2 fruit fly cellular contexts compared by ENCODE assay signal in genomic region chr3L:9424528-9424911, dm6.
A peak's percentile ranks its signal among the peaks of the same experiment; 100 is the strongest.
TF ChIP-seq lines count a peak whose summit lies in the region.

No protein-coding gene starts in this region.

TF ChIP-seq in whole organism, embryonic, 481 proteins besides CTCF, POLR2A, EP300 and RAD21 (continued from another document and continues in another):
- no peak for TF ChIP-seq fru (optimal IDR thresholded peaks at IDR 0.05; lab: Kevin White, UChicago)
- no peak for TF ChIP-seq Nf-YB (GFP tag; optimal IDR thresholded peaks at IDR 0.05; lab: Kevin White, UChicago)
- TF ChIP-seq lmd (GFP tag; IDR thresholded peaks at IDR 0.05; lab: Robert Waterston, UW), result no peak
- peak; percentile 17 for TF ChIP-seq CG4424 (GFP tag; optimal IDR thresholded peaks at IDR 0.05; lab: Kevin White, UChicago)
- peak; percentile 31; the same call in 1 of the 2 replicates for TF ChIP-seq slbo (GFP tag; IDR thresholded peaks at IDR 0.05; lab: Robert Waterston, UW)
- no peak for TF ChIP-seq pzg (GFP tag; optimal IDR thresholded peaks at IDR 0.05; lab: Kevin White, UChicago)
- TF ChIP-seq CG12659 (GFP tag; optimal IDR thresholded peaks at IDR 0.05; lab: Kevin White, UChicago), result peak; percentile 6
- peak; percentile 1 for TF ChIP-seq nmo (GFP tag; optimal IDR thresholded peaks at IDR 0.05; lab: Kevin White, UChicago)
- peak; percentile 64 for TF ChIP-seq CG11504 (tag; optimal IDR thresholded peaks at IDR 0.05; lab: Kevin White, UChicago)
- TF ChIP-seq CG1647 (GFP tag; optimal IDR thresholded peaks at IDR 0.05; lab: Kevin White, UChicago), result no peak
- TF ChIP-seq dmrt99B (tag; optimal IDR thresholded peaks at IDR 0.05; lab: Kevin White, UChicago), result peak; percentile 23
- no peak for TF ChIP-seq CG15073 (GFP tag; optimal IDR thresholded peaks at IDR 0.05; lab: Kevin White, UChicago)
- peak; percentile 47; the same call in 2 of the 3 replicates for TF ChIP-seq CG17361 (GFP tag; IDR thresholded peaks at IDR 0.05; lab: Robert Waterston, UW)
- TF ChIP-seq CG6272 (GFP tag; IDR thresholded peaks at IDR 0.05; lab: Robert Waterston, UW), result no peak
- TF ChIP-seq CG13624 (GFP tag; optimal IDR thresholded peaks at IDR 0.05; lab: Kevin White, UChicago), result no peak
- no peak for TF ChIP-seq Bteb2 (GFP tag; optimal IDR thresholded peaks at IDR 0.05; lab: Kevin White, UChicago)
- no peak for TF ChIP-seq Dip2 (GFP tag; IDR thresholded peaks at IDR 0.05; lab: Robert Waterston, UW)
- no peak for TF ChIP-seq tio (GFP tag; optimal IDR thresholded peaks at IDR 0.05; lab: Kevin White, UChicago)
- TF ChIP-seq jigr1 (GFP tag; IDR thresholded peaks at IDR 0.05; lab: Robert Waterston, UW), result no peak
- TF ChIP-seq Adf1 (GFP tag; IDR thresholded peaks at IDR 0.05; lab: Robert Waterston, UW), result no peak
- peak in 1 of 2 experiments; percentile 8 for TF ChIP-seq crp (GFP tag; optimal IDR thresholded peaks at IDR 0.05; lab: Kevin White, UChicago)
- TF ChIP-seq ewg (GFP tag; optimal IDR thresholded peaks at IDR 0.05; lab: Kevin White, UChicago), result no peak
- TF ChIP-seq Sry-δ (GFP tag; optimal IDR thresholded peaks at IDR 0.05; lab: Kevin White, UChicago), result no peak
- TF ChIP-seq dati (GFP tag; IDR thresholded peaks at IDR 0.05; lab: Robert Waterston, UW), result no peak
- no peak for TF ChIP-seq ap (GFP tag; IDR thresholded peaks at IDR 0.05; lab: Robert Waterston, UW)
- no peak for TF ChIP-seq bowl (GFP tag; IDR thresholded peaks at IDR 0.05; lab: Robert Waterston, UW)
- TF ChIP-seq CG4730 (GFP tag; IDR thresholded peaks at IDR 0.05; lab: Robert Waterston, UW), result no peak
- no peak for TF ChIP-seq CG2875 (GFP tag; optimal IDR thresholded peaks at IDR 0.05; lab: Kevin White, UChicago)
- TF ChIP-seq CG4404 (GFP tag; IDR thresholded peaks at IDR 0.05; lab: Robert Waterston, UW), result no peak
- no peak for TF ChIP-seq al (GFP tag; IDR thresholded peaks at IDR 0.05; lab: Robert Waterston, UW)
- no peak for TF ChIP-seq CG14667 (GFP tag; IDR thresholded peaks at IDR 0.05; lab: Robert Waterston, UW)
- no peak for TF ChIP-seq run (tag; optimal IDR thresholded peaks at IDR 0.05; lab: Kevin White, UChicago)
- TF ChIP-seq D19B (GFP tag; optimal IDR thresholded peaks at IDR 0.05; lab: Kevin White, UChicago), result no peak
- TF ChIP-seq lab (GFP tag; optimal IDR thresholded peaks at IDR 0.05; lab: Kevin White, UChicago), result peak; percentile 38
- TF ChIP-seq Dek (tag; optimal IDR thresholded peaks at IDR 0.05; lab: Kevin White, UChicago), result no peak
- no peak for TF ChIP-seq CG13123 (GFP tag; optimal IDR thresholded peaks at IDR 0.05; lab: Kevin White, UChicago)
- peak; percentile 56; the same call in 2 of the 3 replicates for TF ChIP-seq CG11695 (GFP tag; IDR thresholded peaks at IDR 0.05; lab: Robert Waterston, UW)
- no peak for TF ChIP-seq Myb (GFP tag; optimal IDR thresholded peaks at IDR 0.05; lab: Kevin White, UChicago)
- peak; percentile 50; the same call in 1 of the 2 replicates for TF ChIP-seq Rfx (GFP tag; IDR thresholded peaks at IDR 0.05; lab: Robert Waterston, UW)
- no peak for TF ChIP-seq CG11456 (GFP tag; IDR thresholded peaks at IDR 0.05; lab: Robert Waterston, UW)
- peak; percentile 35 for TF ChIP-seq CG17359 (tag; optimal IDR thresholded peaks at IDR 0.05; lab: Kevin White, UChicago)
- no peak for TF ChIP-seq Ptx1 (GFP tag; IDR thresholded peaks at IDR 0.05; lab: Robert Waterston, UW)
- no peak for TF ChIP-seq sens-2 (GFP tag; IDR thresholded peaks at IDR 0.05; lab: Robert Waterston, UW)
- TF ChIP-seq CG17385 (GFP tag; optimal IDR thresholded peaks at IDR 0.05; lab: Kevin White, UChicago), result peak; percentile 43
- peak; percentile 62 for TF ChIP-seq Med (GFP tag; lab: Kevin White, UChicago)
- no peak for TF ChIP-seq CG12236 (GFP tag; optimal IDR thresholded peaks at IDR 0.05; lab: Kevin White, UChicago)
- no peak for TF ChIP-seq CG8290 (GFP tag; optimal IDR thresholded peaks at IDR 0.05; lab: Kevin White, UChicago)
- TF ChIP-seq CG8290 (tag; optimal IDR thresholded peaks at IDR 0.05; lab: Kevin White, UChicago), result no peak
- TF ChIP-seq Fer1 (GFP tag; optimal IDR thresholded peaks at IDR 0.05; lab: Kevin White, UChicago), result peak; percentile 43
- TF ChIP-seq CG6813 (GFP tag; optimal IDR thresholded peaks at IDR 0.05; lab: Kevin White, UChicago), result no peak
- no peak for TF ChIP-seq CG16815 (GFP tag; optimal IDR thresholded peaks at IDR 0.05; lab: Kevin White, UChicago)
- no peak for TF ChIP-seq fd3F (GFP tag; optimal IDR thresholded peaks at IDR 0.05; lab: Kevin White, UChicago)
- no peak for TF ChIP-seq Elba2 (GFP tag; optimal IDR thresholded peaks at IDR 0.05; lab: Kevin White, UChicago)
- no peak for TF ChIP-seq jumu (GFP tag; optimal IDR thresholded peaks at IDR 0.05; lab: Kevin White, UChicago)
- TF ChIP-seq CG4820 (GFP tag; optimal IDR thresholded peaks at IDR 0.05; lab: Kevin White, UChicago), result no peak
- no peak for TF ChIP-seq CG1792 (GFP tag; optimal IDR thresholded peaks at IDR 0.05; lab: Kevin White, UChicago)
- TF ChIP-seq sisA (GFP tag; IDR thresholded peaks at IDR 0.05; lab: Robert Waterston, UW), result no peak
- no peak for TF ChIP-seq Tbp (GFP tag; optimal IDR thresholded peaks at IDR 0.05; lab: Kevin White, UChicago)
- TF ChIP-seq sug (tag; optimal IDR thresholded peaks at IDR 0.05; lab: Kevin White, UChicago), result no peak
- TF ChIP-seq gt (GFP tag; IDR thresholded peaks at IDR 0.05; lab: Robert Waterston, UW), result no peak
- peak in 1 of 3 experiments; percentile 7 for TF ChIP-seq lola (GFP tag; optimal IDR thresholded peaks at IDR 0.05; lab: Kevin White, UChicago)
- TF ChIP-seq CG5180 (GFP tag; optimal IDR thresholded peaks at IDR 0.05; lab: Kevin White, UChicago), result no peak
- no peak for TF ChIP-seq CG34376 (GFP tag; optimal IDR thresholded peaks at IDR 0.05; lab: Kevin White, UChicago)
- no peak for TF ChIP-seq pho (GFP tag; optimal IDR thresholded peaks at IDR 0.05; lab: Kevin White, UChicago)
- TF ChIP-seq mld (GFP tag; IDR thresholded peaks at IDR 0.05; lab: Robert Waterston, UW; ENCODE audit: partially characterized antibody), result no peak
- TF ChIP-seq CG8944 (GFP tag; optimal IDR thresholded peaks at IDR 0.05; lab: Kevin White, UChicago), result no peak
- TF ChIP-seq dpn (GFP tag; optimal IDR thresholded peaks at IDR 0.05; lab: Kevin White, UChicago), result no peak
- peak; percentile 33 for TF ChIP-seq CG6683 (GFP tag; optimal IDR thresholded peaks at IDR 0.05; lab: Kevin White, UChicago)
- no peak; the same call in 2 of the 3 replicates for TF ChIP-seq CG34422 (GFP tag; IDR thresholded peaks at IDR 0.05; lab: Robert Waterston, UW)
- no peak for TF ChIP-seq CG1602 (GFP tag; optimal IDR thresholded peaks at IDR 0.05; lab: Kevin White, UChicago)

TF ChIP-seq in whole organism, prepupa, 60 proteins besides CTCF, POLR2A, EP300 and RAD21 (continued from another document):
- TF ChIP-seq CG7368 (GFP tag; optimal IDR thresholded peaks at IDR 0.05; lab: Kevin White, UChicago) (no peak), CG32006 (GFP tag; optimal IDR thresholded peaks at IDR 0.05; lab: Kevin White, UChicago) (peak; percentile 28), net (GFP tag; optimal IDR thresholded peaks at IDR 0.05; lab: Kevin White, UChicago) (peak; percentile 12), Met (GFP tag; optimal IDR thresholded peaks at IDR 0.05; lab: Kevin White, UChicago) (peak; percentile 40), CG8119 (GFP tag; IDR thresholded peaks at IDR 0.05; lab: Robert Waterston, UW) (peak; percentile 44; the same call in 2 of the 3 replicates), CG6163 (GFP tag; IDR thresholded peaks at IDR 0.05; lab: Robert Waterston, UW) (peak; percentile 11; the same call in 1 of the 3 replicates), acj6 (GFP tag; optimal IDR thresholded peaks at IDR 0.05; lab: Kevin White, UChicago) (peak; percentile 11), CG3919 (GFP tag; optimal IDR thresholded peaks at IDR 0.05; lab: Kevin White, UChicago) (peak; percentile 28), topi (GFP tag; optimal IDR thresholded peaks at IDR 0.05; lab: Kevin White, UChicago) (no peak), pdm3 (GFP tag; optimal IDR thresholded peaks at IDR 0.05; lab: Kevin White, UChicago) (peak; percentile 10), fd85E (GFP tag; optimal IDR thresholded peaks at IDR 0.05; lab: Kevin White, UChicago) (no peak), dsx (GFP tag; optimal IDR thresholded peaks at IDR 0.05; lab: Kevin White, UChicago; ENCODE audit: poor library complexity, severe bottlenecking) (peak; percentile 6), Blimp-1 (GFP tag; optimal IDR thresholded peaks at IDR 0.05; lab: Kevin White, UChicago) (no peak), svp (GFP tag; lab: Kevin White, UChicago) (peak; percentile 75), Eip93F (GFP tag; optimal IDR thresholded peaks at IDR 0.05; lab: Kevin White, UChicago) (no peak), fkh (GFP tag; optimal IDR thresholded peaks at IDR 0.05; lab: Kevin White, UChicago) (no peak), OdsH (GFP tag; optimal IDR thresholded peaks at IDR 0.05; lab: Kevin White, UChicago) (peak; percentile 35), CG3032 (tag; optimal IDR thresholded peaks at IDR 0.05; lab: Kevin White, UChicago) (peak; percentile 2), CG4318 (GFP tag; optimal IDR thresholded peaks at IDR 0.05; lab: Kevin White, UChicago) (no peak), salr (GFP tag; optimal IDR thresholded peaks at IDR 0.05; lab: Kevin White, UChicago) (no peak), Ets21C (GFP tag; optimal IDR thresholded peaks at IDR 0.05; lab: Kevin White, UChicago) (no peak), CG6854 (GFP tag; optimal IDR thresholded peaks at IDR 0.05; lab: Kevin White, UChicago) (no peak), Hr4 (GFP tag; optimal IDR thresholded peaks at IDR 0.05; lab: Kevin White, UChicago) (peak; percentile 64), Sox102F (GFP tag; optimal IDR thresholded peaks at IDR 0.05; lab: Kevin White, UChicago) (peak; percentile 31)
TF ChIP-seq in whole organism, prepupa: peak in this region for 25.
